Fruit fly (Drosophila melanogaster): ENCODE results near the gene CG32407.

Gene CG32407

dm6 chr3L:5947110-5947731, 25.4 kb downstream of the CG32407 start (continued):
- no peak for TF ChIP-seq CG4730 (GFP tag; IDR thresholded peaks at IDR 0.05)
- TF ChIP-seq Bdp1 (GFP tag; optimal IDR thresholded peaks at IDR 0.05) = no peak
- TF ChIP-seq Optix (GFP tag; IDR thresholded peaks at IDR 0.05) = no peak
- no peak for TF ChIP-seq tio (GFP tag; optimal IDR thresholded peaks at IDR 0.05)
- no peak for TF ChIP-seq abd-A (tag; optimal IDR thresholded peaks at IDR 0.05)
- no peak for TF ChIP-seq Taf1 (GFP tag; IDR thresholded peaks at IDR 0.05)
- TF ChIP-seq crol (GFP tag; IDR thresholded peaks at IDR 0.05) = no peak
- TF ChIP-seq tgo (GFP tag; IDR thresholded peaks at IDR 0.05) = no peak
- peak; percentile 76 for TF ChIP-seq CG7745 (tag; optimal IDR thresholded peaks at IDR 0.05)
- no peak for TF ChIP-seq CG31224 (GFP tag; IDR thresholded peaks at IDR 0.05)
- no peak for TF ChIP-seq luna (GFP tag; optimal IDR thresholded peaks at IDR 0.05)
- no peak for TF ChIP-seq ham (GFP tag; IDR thresholded peaks at IDR 0.05)
- TF ChIP-seq stwl (tag; optimal IDR thresholded peaks at IDR 0.05) = no peak
- no peak for TF ChIP-seq CG18476 (GFP tag; optimal IDR thresholded peaks at IDR 0.05)
- TF ChIP-seq inv (GFP tag; IDR thresholded peaks at IDR 0.05; ENCODE audit: partially characterized antibody) = no peak
- no peak for TF ChIP-seq Nf-YB (GFP tag; optimal IDR thresholded peaks at IDR 0.05)
- no peak for TF ChIP-seq CG17385 (GFP tag; optimal IDR thresholded peaks at IDR 0.05)
- no peak for TF ChIP-seq shn (GFP tag; optimal IDR thresholded peaks at IDR 0.05)
- peak; percentile 37 for TF ChIP-seq exex (tag; optimal IDR thresholded peaks at IDR 0.05)
- no peak for TF ChIP-seq Nf-YA (GFP tag; IDR thresholded peaks at IDR 0.05)
- TF ChIP-seq CG13424 (tag; optimal IDR thresholded peaks at IDR 0.05) = no peak
- no peak for TF ChIP-seq trem (tag; optimal IDR thresholded peaks at IDR 0.05)
- no peak for TF ChIP-seq Rx (GFP tag; IDR thresholded peaks at IDR 0.05)
- TF ChIP-seq CG12659 (GFP tag; optimal IDR thresholded peaks at IDR 0.05) = no peak
- TF ChIP-seq Atf6 (GFP tag; IDR thresholded peaks at IDR 0.05) = no peak
- TF ChIP-seq CG6272 (GFP tag; IDR thresholded peaks at IDR 0.05) = no peak
- no peak for TF ChIP-seq tin (GFP tag; optimal IDR thresholded peaks at IDR 0.05)
- TF ChIP-seq salm (tag; optimal IDR thresholded peaks at IDR 0.05) = peak; percentile 81
- TF ChIP-seq CG15514 (GFP tag; optimal IDR thresholded peaks at IDR 0.05) = no peak
- TF ChIP-seq CG9876 (GFP tag; optimal IDR thresholded peaks at IDR 0.05) = no peak
- TF ChIP-seq CG8290 (GFP tag; optimal IDR thresholded peaks at IDR 0.05) = no peak
- no peak for TF ChIP-seq CG8290 (tag; optimal IDR thresholded peaks at IDR 0.05)
- TF ChIP-seq CG3407 (GFP tag; optimal IDR thresholded peaks at IDR 0.05) = peak; percentile 21
- peak; percentile 1 for TF ChIP-seq nerfin-1 (tag; optimal IDR thresholded peaks at IDR 0.05)
- peak; percentile 64 for TF ChIP-seq fd64A (GFP tag; optimal IDR thresholded peaks at IDR 0.05)
- TF ChIP-seq CG8924 (tag; optimal IDR thresholded peaks at IDR 0.05) = no peak
- peak in 1 of 3 experiments; percentile 62 for TF ChIP-seq Stat92E (GFP tag; optimal IDR thresholded peaks at IDR 0.05)
- no peak for TF ChIP-seq CG5245 (GFP tag; optimal IDR thresholded peaks at IDR 0.05)
- no peak for TF ChIP-seq Dip2 (GFP tag; IDR thresholded peaks at IDR 0.05)
- TF ChIP-seq slou (GFP tag; optimal IDR thresholded peaks at IDR 0.05) = no peak
- no peak for TF ChIP-seq CG4404 (GFP tag; IDR thresholded peaks at IDR 0.05)
- no peak for TF ChIP-seq HmgZ (tag; optimal IDR thresholded peaks at IDR 0.05)
- TF ChIP-seq CG17568 (GFP tag; optimal IDR thresholded peaks at IDR 0.05) = no peak
- no peak for TF ChIP-seq hkb (optimal IDR thresholded peaks at IDR 0.05)
- TF ChIP-seq hkb (GFP tag; IDR thresholded peaks at IDR 0.05) = no peak
- TF ChIP-seq row (GFP tag; IDR thresholded peaks at IDR 0.05) = no peak
- TF ChIP-seq org-1 (GFP tag; optimal IDR thresholded peaks at IDR 0.05) = no peak
- no peak for TF ChIP-seq CG10565 (GFP tag; optimal IDR thresholded peaks at IDR 0.05)
- no peak for TF ChIP-seq Oaz (GFP tag; IDR thresholded peaks at IDR 0.05)
- TF ChIP-seq insv (GFP tag; optimal IDR thresholded peaks at IDR 0.05) = no peak
- no peak for TF ChIP-seq ash1 (GFP tag; optimal IDR thresholded peaks at IDR 0.05)
- TF ChIP-seq CG31388 (GFP tag; optimal IDR thresholded peaks at IDR 0.05) = no peak

Measured in whole organism, embryonic.